Worm (Caenorhabditis elegans) whole organism, L4 larva: ENCODE data around the gene M04G7.2.
A peak's percentile ranks its signal among the peaks of the same experiment; 100 is the strongest.

Experiments
- D1046.2 ChIP-seq: fragments of 200-800 bp; sonication (Bioruptor generic); IDR thresholded peaks from 2 replicates; pipeline ENCODE4 v1.3.6; 2022; ENCODE audit warnings: missing genetic modification characterization, missing compliant biosample characterization
- F37D6.2 ChIP-seq: sonication (generic microtip); optimal IDR thresholded peaks from 2 replicates; lab custom pipeline; 2016; ENCODE audit warnings: mild to moderate bottlenecking, missing genetic modification characterization, missing compliant biosample characterization
- R02D3.7 ChIP-seq: fragments of 150-350 bp; sonication (generic microtip); optimal IDR thresholded peaks from 3 replicates; lab custom pipeline; 2014; ENCODE audit warnings: missing biosample characterization, missing genetic modification characterization
- Y105C5A.15 ChIP-seq: fragments of 200-800 bp; sonication (Bioruptor generic); IDR thresholded peaks from 2 replicates; pipeline ENCODE4 v1.3.6; 2022; ENCODE audit warnings: missing genetic modification characterization, missing compliant biosample characterization
- Y75B8A.6 ChIP-seq: fragments of 200-800 bp; sonication (Bioruptor generic); IDR thresholded peaks from 2 replicates; pipeline ENCODE4 v1.3.6; 2022; ENCODE audit warnings: missing genetic modification reagents, missing genetic modification characterization, missing compliant biosample characterization
- aha-1 ChIP-seq: fragments of 150-350 bp; peaks from one replicate; lab custom pipeline; 2014; ENCODE audit warnings: missing biosample characterization, missing genetic modification characterization
- attf-4 ChIP-seq: sonication (generic microtip); optimal IDR thresholded peaks from 3 replicates; lab custom pipeline; 2017; ENCODE audit warnings: missing biosample characterization, missing genetic modification characterization
- ceh-20 ChIP-seq: fragments of 200-800 bp; sonication (Bioruptor generic); IDR thresholded peaks from 2 replicates; pipeline ENCODE4 v1.3.6; 2022; ENCODE audit warnings: missing genetic modification reagents, missing genetic modification characterization, missing compliant biosample characterization
- ceh-28 ChIP-seq: fragments of 150-350 bp; optimal IDR thresholded peaks from 2 replicates; lab custom pipeline; 2014; ENCODE audit warnings: missing biosample characterization, missing genetic modification reagents, missing genetic modification characterization
- ceh-32 ChIP-seq: sonication (generic microtip); optimal IDR thresholded peaks from 2 replicates; lab custom pipeline; 2016; ENCODE audit warnings: mild to moderate bottlenecking, missing genetic modification characterization, missing compliant biosample characterization; ENCODE audit not compliant: poor library complexity
- ceh-44 ChIP-seq: fragments of 200-800 bp; sonication (Bioruptor generic); IDR thresholded peaks from 2 replicates; pipeline ENCODE4 v1.3.6; 2022; ENCODE audit warnings: missing genetic modification reagents, missing genetic modification characterization, missing compliant biosample characterization
- ceh-62 ChIP-seq: sonication (generic microtip); optimal IDR thresholded peaks from 2 replicates; lab custom pipeline; 2017; ENCODE audit warnings: missing biosample characterization, missing genetic modification characterization
- cey-2 ChIP-seq: sonication (generic microtip); optimal IDR thresholded peaks from 3 replicates; lab custom pipeline; 2017; ENCODE audit warnings: missing genetic modification characterization, mild to moderate bottlenecking, missing compliant biosample characterization, antibody characterized with exemption, borderline replicate concordance; ENCODE audit not compliant: insufficient read depth
- daf-12 ChIP-seq: fragments of 150-350 bp; optimal IDR thresholded peaks from 2 replicates; lab custom pipeline; 2014; ENCODE audit warnings: missing biosample characterization, missing genetic modification reagents, missing genetic modification characterization
- daf-16 ChIP-seq, 3 experiments: sonication (generic microtip); optimal IDR thresholded peaks; 2 replicates each; lab custom pipeline; 2016 to 2017; ENCODE audit warnings: missing genetic modification characterization in 3 of 3, missing genetic modification reagents in 3 of 3, mild to moderate bottlenecking in 2 of 3, missing compliant biosample characterization in 2 of 3, missing biosample characterization in 1 of 3, moderate library complexity in 1 of 3
- dmd-6 ChIP-seq: fragments of 200-800 bp; sonication (Bioruptor generic); IDR thresholded peaks from 2 replicates; pipeline ENCODE4 v1.3.6; 2022; ENCODE audit warnings: missing genetic modification reagents, missing genetic modification characterization, missing compliant biosample characterization
- dpl-1 ChIP-seq: fragments of 150-350 bp; optimal IDR thresholded peaks from 2 replicates; lab custom pipeline; 2014; ENCODE audit warnings: missing biosample characterization, missing genetic modification reagents, missing genetic modification characterization
- duxl-1 ChIP-seq: sonication (generic microtip); optimal IDR thresholded peaks from 2 replicates; lab custom pipeline; 2016; ENCODE audit warnings: mild to moderate bottlenecking, missing genetic modification characterization, moderate library complexity, missing compliant biosample characterization; ENCODE audit not compliant: poor library complexity
- egl-27 ChIP-seq: sonication (generic microtip); optimal IDR thresholded peaks from 3 replicates; lab custom pipeline; 2017; ENCODE audit warnings: missing biosample characterization, missing genetic modification reagents, missing genetic modification characterization
- fkh-10 ChIP-seq: fragments of 150-350 bp; optimal IDR thresholded peaks from 2 replicates; lab custom pipeline; 2014; ENCODE audit warnings: missing biosample characterization, missing genetic modification reagents, missing genetic modification characterization
- fos-1 ChIP-seq: fragments of 150-350 bp; optimal IDR thresholded peaks from 2 replicates; lab custom pipeline; 2014; ENCODE audit warnings: missing biosample characterization, missing genetic modification characterization
- hlh-11 ChIP-seq: fragments of 200-800 bp; sonication (Bioruptor generic); optimal IDR thresholded peaks from 2 replicates; lab custom pipeline; 2018; ENCODE audit warnings: mild to moderate bottlenecking, missing genetic modification characterization, missing compliant biosample characterization
- hlh-30 ChIP-seq: sonication (generic microtip); optimal IDR thresholded peaks from 2 replicates; lab custom pipeline; 2017; ENCODE audit warnings: antibody characterized with exemption, mild to moderate bottlenecking, missing genetic modification characterization, missing compliant biosample characterization; ENCODE audit not compliant: insufficient read depth
- lim-7 ChIP-seq: fragments of 200-800 bp; sonication (Bioruptor generic); IDR thresholded peaks from 2 replicates; pipeline ENCODE4 v1.3.6; 2022; ENCODE audit warnings: missing genetic modification characterization, missing compliant biosample characterization
- lin-1 ChIP-seq: fragments of 200-800 bp; sonication (Bioruptor generic); IDR thresholded peaks from 2 replicates; pipeline ENCODE4 v1.3.6; 2022; ENCODE audit warnings: missing genetic modification reagents, missing genetic modification characterization, missing compliant biosample characterization
- lin-13 ChIP-seq: fragments of 150-350 bp; optimal IDR thresholded peaks from 2 replicates; lab custom pipeline; 2014; ENCODE audit warnings: missing biosample characterization, missing genetic modification reagents, missing genetic modification characterization
- lin-15B ChIP-seq: fragments of 150-350 bp; sonication (generic microtip); optimal IDR thresholded peaks from 3 replicates; lab custom pipeline; 2014; ENCODE audit warnings: missing biosample characterization, missing genetic modification characterization
- lsy-2 ChIP-seq, 2 experiments: fragments of 150-350 bp in 1 of 2; sonication (generic microtip) in 1 of 2; optimal IDR thresholded peaks; 2 replicates each; lab custom pipeline; 2014 to 2017; ENCODE audit warnings: missing biosample characterization in 2 of 2, missing genetic modification characterization in 2 of 2
- madf-5 ChIP-seq, 2 experiments: fragments of 200-800 bp; sonication (Bioruptor generic); IDR thresholded peaks; 2 replicates each; pipeline ENCODE4 v1.3.6; 2022; ENCODE audit warnings: missing compliant biosample characterization in 2 of 2, missing genetic modification characterization in 2 of 2
- madf-9 ChIP-seq: fragments of 200-800 bp; sonication (Bioruptor generic); conservative IDR thresholded peaks from 2 replicates; pipeline ENCODE4 v1.3.6; 2022; ENCODE audit warnings: missing genetic modification reagents, missing genetic modification characterization, missing compliant biosample characterization
- mep-1 ChIP-seq: fragments of 150-350 bp; sonication (generic microtip); optimal IDR thresholded peaks from 3 replicates; lab custom pipeline; 2014; ENCODE audit warnings: missing biosample characterization, missing genetic modification characterization
- nhr-102 ChIP-seq: sonication (generic microtip); optimal IDR thresholded peaks from 2 replicates; lab custom pipeline; 2016; ENCODE audit warnings: mild to moderate bottlenecking, missing genetic modification characterization, moderate library complexity, missing compliant biosample characterization
- nhr-111 ChIP-seq: fragments of 200-800 bp; sonication (Bioruptor generic); optimal IDR thresholded peaks from 2 replicates; lab custom pipeline; 2018; ENCODE audit warnings: mild to moderate bottlenecking, missing genetic modification characterization, missing compliant biosample characterization
- nhr-237 ChIP-seq: sonication (generic microtip); optimal IDR thresholded peaks from 2 replicates; lab custom pipeline; 2017; ENCODE audit warnings: missing biosample characterization, missing genetic modification characterization
- nhr-42 ChIP-seq: fragments of 200-800 bp; sonication (Bioruptor generic); IDR thresholded peaks from 2 replicates; pipeline ENCODE4 v1.3.6; 2022; ENCODE audit warnings: missing genetic modification characterization, missing compliant biosample characterization
- nhr-6 ChIP-seq: fragments of 150-350 bp; optimal IDR thresholded peaks from 2 replicates; lab custom pipeline; 2014; ENCODE audit warnings: missing biosample characterization, missing genetic modification characterization
- php-3 ChIP-seq: fragments of 200-800 bp; sonication (Bioruptor generic); IDR thresholded peaks from 2 replicates; pipeline ENCODE4 v1.3.6; 2022; ENCODE audit warnings: missing genetic modification reagents, missing genetic modification characterization, missing compliant biosample characterization
- saeg-2 ChIP-seq: fragments of 200-800 bp; sonication (Bioruptor generic); IDR thresholded peaks from 2 replicates; pipeline ENCODE4 v1.3.6; 2022; ENCODE audit warnings: missing genetic modification reagents, missing genetic modification characterization, missing compliant biosample characterization
- set-16 ChIP-seq: fragments of 200-800 bp; sonication (Bioruptor generic); IDR thresholded peaks from 2 replicates; pipeline ENCODE4 v1.3.6; 2022; ENCODE audit warnings: missing genetic modification reagents, missing genetic modification characterization, missing compliant biosample characterization
- skn-1 ChIP-seq: fragments of 150-350 bp; optimal IDR thresholded peaks from 2 replicates; lab custom pipeline; 2014; ENCODE audit warnings: missing biosample characterization, missing genetic modification characterization
- snpc-4 ChIP-seq: fragments of 150-350 bp; optimal IDR thresholded peaks from 2 replicates; lab custom pipeline; 2014; ENCODE audit warnings: missing biosample characterization, missing genetic modification characterization
- spr-1 ChIP-seq: sonication (generic microtip); optimal IDR thresholded peaks from 2 replicates; lab custom pipeline; 2016; ENCODE audit warnings: mild to moderate bottlenecking, missing genetic modification characterization, missing compliant biosample characterization
- tag-97 ChIP-seq: fragments of 200-800 bp; sonication (Bioruptor generic); IDR thresholded peaks from 2 replicates; pipeline ENCODE4 v1.3.6; 2022; ENCODE audit warnings: missing genetic modification characterization, missing compliant biosample characterization
- tra-1 ChIP-seq: fragments of 200-800 bp; sonication (Bioruptor generic); IDR thresholded peaks from 2 replicates; pipeline ENCODE4 v1.3.6; 2022; ENCODE audit warnings: missing genetic modification reagents, missing genetic modification characterization, missing compliant biosample characterization
- unc-130 ChIP-seq: sonication (generic microtip); optimal IDR thresholded peaks from 2 replicates; lab custom pipeline; 2016; ENCODE audit warnings: missing genetic modification reagents, missing genetic modification characterization, missing compliant biosample characterization
- unc-39 ChIP-seq: sonication (generic microtip); optimal IDR thresholded peaks from 2 replicates; lab custom pipeline; 2017; ENCODE audit warnings: missing biosample characterization, missing genetic modification characterization
- unc-62 ChIP-seq, 3 experiments: fragments of 150-350 bp in 1 of 3; sonication (generic microtip); optimal IDR thresholded peaks in 2 of 3; peaks in 1 of 3; 1 replicate in 1 of 3; 2 replicates in 2 of 3; lab custom pipeline; 2014 to 2017; ENCODE audit warnings: missing biosample characterization in 3 of 3, missing genetic modification characterization in 3 of 3, missing genetic modification reagents in 3 of 3, missing genotype in 1 of 3
- zag-1 ChIP-seq: fragments of 150-350 bp; optimal IDR thresholded peaks from 2 replicates; lab custom pipeline; 2014; ENCODE audit warnings: missing biosample characterization, missing genetic modification characterization
- zip-11 ChIP-seq: fragments of 200-800 bp; sonication (Bioruptor generic); IDR thresholded peaks from 2 replicates; pipeline ENCODE4 v1.3.6; 2022; ENCODE audit warnings: missing genetic modification characterization, missing compliant biosample characterization
- zip-2 ChIP-seq: fragments of 150-350 bp; optimal IDR thresholded peaks from 2 replicates; lab custom pipeline; 2014; ENCODE audit warnings: missing biosample characterization, missing genetic modification characterization

M04G7.2 gene

DNA sequence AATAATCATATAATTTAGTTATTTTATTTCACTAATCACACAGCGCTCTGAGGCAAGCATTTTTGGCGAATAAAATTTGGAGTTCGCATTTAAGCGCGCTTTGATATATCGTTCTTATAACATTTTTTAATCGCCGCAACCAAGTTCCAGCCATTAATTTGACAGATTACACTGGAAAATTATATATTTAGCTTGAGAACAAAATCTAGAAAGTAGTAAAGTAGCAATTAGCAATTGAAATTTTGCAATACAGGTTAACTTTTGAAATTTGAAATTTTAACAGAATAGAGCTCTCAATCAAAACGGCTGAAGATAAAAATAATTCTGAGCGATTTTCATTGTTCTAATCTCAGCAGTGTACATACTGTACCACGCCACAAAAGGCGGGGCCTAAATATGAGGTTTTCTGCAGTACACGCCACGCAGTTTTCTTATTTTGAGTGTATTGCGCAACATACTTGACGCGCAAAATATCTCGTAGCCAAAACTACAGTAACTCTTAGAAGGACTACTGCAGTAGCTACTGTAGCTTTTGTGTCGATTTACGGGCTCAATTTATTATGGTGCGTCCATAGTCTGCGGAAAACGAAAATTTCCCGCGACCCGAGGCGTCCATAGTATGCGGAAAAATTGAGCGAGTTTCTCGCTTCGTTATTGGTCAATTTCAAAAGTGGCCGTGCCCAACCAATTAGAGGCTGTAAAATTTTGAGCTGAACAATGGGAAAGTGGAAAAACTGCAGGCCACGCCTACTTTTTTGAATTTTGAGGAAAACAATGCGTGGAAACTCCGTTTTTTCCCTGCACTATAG, 33.5 kb downstream of the M04G7.2 start (continued):
- TF ChIP-seq mep-1 (tag; lab: Kevin White, UChicago) (peak; percentile 11), php-3 (GFP tag; lab: Robert Waterston, UW) (no peak), lin-13 (no peak), daf-12 (no peak), tra-1 (GFP tag; lab: Robert Waterston, UW) (no peak), madf-9 (no peak), dpl-1 (GFP tag; lab: Kevin White, UChicago) (no peak), lin-15B (tag; lab: Kevin White, UChicago) (no peak), zip-2 (tag; lab: Kevin White, UChicago) (no peak), nhr-237 (tag; lab: Kevin White, UChicago) (no peak), fkh-10 (no peak), lin-1 (GFP tag; lab: Robert Waterston, UW) (no peak), set-16 (GFP tag; lab: Robert Waterston, UW) (no peak), nhr-111 (GFP tag; lab: Kevin White, UChicago) (no peak), R02D3.7 (tag; lab: Kevin White, UChicago) (no peak), Y105C5A.15 (GFP tag; lab: Robert Waterston, UW) (0 out of 2 replicates have a peak, but pooled peaks have one; percentile 11), unc-62 (GFP tag; optimal IDR thresholded peaks at IDR 0.05 in 1 of 2; lab: Kevin White, UChicago) (no peak), unc-62 (tag; optimal IDR thresholded peaks at IDR 0.05; lab: Kevin White, UChicago) (no peak), ceh-32 (no peak), nhr-42 (GFP tag; lab: Robert Waterston, UW) (no peak), ceh-20 (no peak), nhr-6 (tag; lab: Kevin White, UChicago) (no peak), cey-2 (tag; lab: Kevin White, UChicago) (no peak), tag-97 (GFP tag; lab: Robert Waterston, UW) (no peak), lim-7 (GFP tag; lab: Robert Waterston, UW) (no peak), ceh-62 (tag; lab: Kevin White, UChicago) (no peak), lsy-2 (tag; optimal IDR thresholded peaks at IDR 0.05; lab: Kevin White, UChicago) (peak in 1 of 2 experiments; percentile 10), ceh-44 (GFP tag; lab: Robert Waterston, UW) (no peak), hlh-30 (tag; lab: Kevin White, UChicago) (no peak), unc-39 (tag; lab: Kevin White, UChicago) (no peak), zip-11 (GFP tag; lab: Robert Waterston, UW) (no peak), ceh-28 (tag; lab: Kevin White, UChicago) (no peak), unc-130 (GFP tag; lab: Kevin White, UChicago) (no peak), nhr-102 (tag; lab: Kevin White, UChicago) (no peak), dmd-6 (no peak), attf-4 (tag; lab: Kevin White, UChicago) (no peak), spr-1 (no peak), D1046.2 (GFP tag; lab: Robert Waterston, UW) (no peak), madf-5 (GFP tag; IDR thresholded peaks at IDR 0.05; lab: Robert Waterston, UW) (no peak), hlh-11 (tag; lab: Kevin White, UChicago) (no peak), zag-1 (no peak), Y75B8A.6 (GFP tag; lab: Robert Waterston, UW) (0 out of 2 replicates have a peak, but pooled peaks have one; percentile 20), daf-16 (GFP tag; optimal IDR thresholded peaks at IDR 0.05; lab: Kevin White, UChicago) (no peak), daf-16 (tag; optimal IDR thresholded peaks at IDR 0.05; lab: Kevin White, UChicago) (peak; percentile 23), aha-1 (tag; lab: Kevin White, UChicago) (no peak), snpc-4 (tag; lab: Kevin White, UChicago) (no peak), saeg-2 (GFP tag; lab: Robert Waterston, UW) (no peak), skn-1 (tag; lab: Kevin White, UChicago) (no peak), F37D6.2 (tag; lab: Kevin White, UChicago) (no peak), duxl-1 (tag; lab: Kevin White, UChicago) (peak; percentile 36), fos-1 (tag; lab: Kevin White, UChicago) (no peak), egl-27 (no peak)
